Worm (Caenorhabditis elegans): Measurements from ENCODE around the gene T25C12.3.

ce11 chrX:11479321-11479863 lies 20.4 kb downstream of the T25C12.3 start:
- no peak for TF ChIP-seq ztf-11 (tag; optimal IDR thresholded peaks at IDR 0.05)
- TF ChIP-seq zag-1 (tag; optimal IDR thresholded peaks at IDR 0.05), result no peak
- TF ChIP-seq ceh-82 (tag; optimal IDR thresholded peaks at IDR 0.05), result no peak
- TF ChIP-seq aly-2 (tag; optimal IDR thresholded peaks at IDR 0.05), result no peak
- no peak for TF ChIP-seq ama-1 (optimal IDR thresholded peaks at IDR 0.05)
- TF ChIP-seq ZK546.5 (tag; optimal IDR thresholded peaks at IDR 0.05), result no peak
- TF ChIP-seq elt-3 (tag; optimal IDR thresholded peaks at IDR 0.05), result no peak
